Worm (Caenorhabditis elegans) whole organism, L1 larva: ENCODE data around the gene oac-58.

Source experiments
- egl-27 ChIP-seq, 2 experiments: fragments of 150-350 bp in 1 of 2; sonication (generic microtip); optimal IDR thresholded peaks; 3 replicates each; lab custom pipeline; 2017 to 2018; ENCODE audit warnings: missing biosample characterization in 2 of 2, missing genetic modification characterization in 2 of 2, missing genetic modification reagents in 2 of 2
- nhr-76 ChIP-seq: sonication (generic microtip); optimal IDR thresholded peaks from 2 replicates; lab custom pipeline; 2017; ENCODE audit warnings: missing biosample characterization, missing genetic modification characterization

DNA sequence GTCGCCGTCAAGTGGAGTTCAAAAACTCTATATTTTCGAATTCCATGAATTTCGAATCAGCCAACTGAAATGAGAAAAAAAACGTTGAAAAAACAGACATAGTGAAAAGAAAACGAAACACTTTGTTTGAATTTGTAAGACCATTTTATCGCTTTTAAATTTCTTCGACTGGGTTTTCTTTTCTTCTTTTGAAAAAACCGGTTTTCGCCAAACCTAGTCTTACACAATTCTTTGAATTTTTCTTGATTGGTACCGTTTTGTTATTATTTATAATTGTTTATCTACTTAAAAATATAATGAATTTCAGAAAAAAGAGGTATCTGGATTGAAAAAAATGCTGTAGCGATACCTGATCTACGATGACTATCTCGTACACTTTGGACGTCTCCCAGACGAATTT lies 38.1 kb upstream of the oac-58 start, which contains the start of gene best-22:
- no peak for TF ChIP-seq egl-27 (tag; optimal IDR thresholded peaks at IDR 0.05; lab: Kevin White, UChicago)
- TF ChIP-seq nhr-76 (tag; lab: Kevin White, UChicago): no peak
